Fruit fly (Drosophila melanogaster) whole organism, embryonic: ENCODE results near the gene CG1738.

Experiments
- Abd-B ChIP-seq: fragments of 200-800 bp; sonication (Bioruptor generic); optimal IDR thresholded peaks from 2 replicates; lab custom pipeline; 2018; ENCODE audit warnings: missing biosample characterization, mild to moderate bottlenecking, missing genetic modification characterization, moderate library complexity
- Aef1 ChIP-seq: fragments of 200-800 bp; sonication (Bioruptor generic); IDR thresholded peaks from 3 replicates; pipeline ENCODE4 v1.3.6; 2022; ENCODE audit warnings: missing biosample characterization, missing genetic modification characterization
- Atf-2 ChIP-seq: fragments of 200-800 bp; sonication (Bioruptor generic); optimal IDR thresholded peaks from 2 replicates; lab custom pipeline; 2016; ENCODE audit warnings: missing biosample characterization, missing genetic modification characterization
- Awh ChIP-seq: fragments of 200-800 bp; sonication (Bioruptor generic); IDR thresholded peaks from 2 replicates; pipeline ENCODE4, ENCODE4 v1.3.6; 2022; ENCODE audit warnings: missing biosample characterization, missing genetic modification characterization
- CG10209 ChIP-seq: fragments of 200-800 bp; sonication (Bioruptor generic); optimal IDR thresholded peaks from 3 replicates; lab custom pipeline; 2017; ENCODE audit warnings: missing biosample characterization, mild to moderate bottlenecking, missing genetic modification characterization, missing genetic modification reagents
- CG13624 ChIP-seq: fragments of 200-800 bp; sonication (Bioruptor generic); optimal IDR thresholded peaks from 2 replicates; lab custom pipeline; 2016; ENCODE audit warnings: missing biosample characterization, missing genetic modification characterization
- CG13894 ChIP-seq: fragments of 200-800 bp; sonication (Bioruptor generic); optimal IDR thresholded peaks from 3 replicates; lab custom pipeline; 2018; ENCODE audit warnings: missing biosample characterization, mild to moderate bottlenecking, missing genetic modification characterization, moderate library complexity
- CG14860 ChIP-seq: fragments of 200-800 bp; sonication (Bioruptor generic); IDR thresholded peaks from 3 replicates; pipeline ENCODE4 v1.3.6; 2022; ENCODE audit warnings: missing biosample characterization, missing genetic modification characterization; ENCODE audit not compliant: partially characterized antibody
- CG15073 ChIP-seq: fragments of 200-800 bp; sonication (Bioruptor generic); optimal IDR thresholded peaks from 2 replicates; lab custom pipeline; 2016; ENCODE audit warnings: missing biosample characterization, missing genetic modification characterization
- CG15514 ChIP-seq: fragments of 200-800 bp; sonication (Bioruptor generic); optimal IDR thresholded peaks from 3 replicates; lab custom pipeline; 2017; ENCODE audit warnings: missing biosample characterization, missing genetic modification characterization, mild to moderate bottlenecking, moderate library complexity, missing genetic modification reagents
- CG1602 ChIP-seq: fragments of 200-800 bp; sonication (Bioruptor generic); optimal IDR thresholded peaks from 3 replicates; lab custom pipeline; 2016; ENCODE audit warnings: missing biosample characterization, missing genetic modification characterization
- CG18011 ChIP-seq: fragments of 200-800 bp; sonication (Bioruptor generic); optimal IDR thresholded peaks from 2 replicates; lab custom pipeline; 2017; ENCODE audit warnings: missing biosample characterization, missing genetic modification characterization, mild to moderate bottlenecking, moderate library complexity, missing genotype
- CG3838 ChIP-seq: fragments of 200-800 bp; sonication (Bioruptor generic); optimal IDR thresholded peaks from 3 replicates; lab custom pipeline; 2016; ENCODE audit warnings: missing biosample characterization, missing genetic modification characterization
- CG7839 ChIP-seq: fragments of 200-800 bp; sonication (Bioruptor generic); optimal IDR thresholded peaks from 3 replicates; lab custom pipeline; 2018; ENCODE audit warnings: missing biosample characterization, mild to moderate bottlenecking, missing genetic modification characterization, moderate library complexity
- CG8924 ChIP-seq: fragments of 200-800 bp; optimal IDR thresholded peaks from 3 replicates; lab custom pipeline; 2019; ENCODE audit warnings: missing biosample characterization, mild to moderate bottlenecking, missing genetic modification characterization, moderate library complexity
- Deaf1 ChIP-seq: fragments of 200-800 bp; optimal IDR thresholded peaks from 3 replicates; lab custom pipeline; 2019; ENCODE audit warnings: missing biosample characterization, mild to moderate bottlenecking, missing genetic modification characterization, moderate library complexity
- Lhr ChIP-seq: fragments of 200-800 bp; sonication (Bioruptor generic); optimal IDR thresholded peaks from 3 replicates; lab custom pipeline; 2017; ENCODE audit warnings: mild to moderate bottlenecking, missing biosample characterization, missing genetic modification reagents, missing genetic modification characterization
- Lim3 ChIP-seq: fragments of 200-800 bp; sonication (Bioruptor generic); IDR thresholded peaks from 2 replicates; pipeline ENCODE4 v1.3.6; 2022; ENCODE audit warnings: missing biosample characterization, missing genetic modification characterization
- Meics ChIP-seq: fragments of 200-800 bp; sonication (Bioruptor generic); optimal IDR thresholded peaks from 2 replicates; lab custom pipeline; 2017; ENCODE audit warnings: missing biosample characterization, mild to moderate bottlenecking, missing genetic modification characterization
- NK7.1 ChIP-seq: fragments of 200-800 bp; sonication (Bioruptor generic); optimal IDR thresholded peaks from 3 replicates; lab custom pipeline; 2016; ENCODE audit warnings: missing biosample characterization, missing genetic modification characterization
- Sry-β ChIP-seq: fragments of 200-800 bp; sonication (Bioruptor generic); optimal IDR thresholded peaks from 2 replicates; lab custom pipeline; 2018; ENCODE audit warnings: missing biosample characterization, mild to moderate bottlenecking, missing genetic modification characterization, moderate library complexity
- Xbp1 ChIP-seq: fragments of 200-800 bp; sonication (Bioruptor generic); optimal IDR thresholded peaks from 3 replicates; lab custom pipeline; 2016; ENCODE audit warnings: missing biosample characterization, mild to moderate bottlenecking, missing genetic modification characterization
- cad ChIP-seq: fragments of >200 bp; optimal IDR thresholded peaks from 2 replicates; lab custom pipeline; 2017; ENCODE audit warnings: missing biosample characterization, missing genetic modification characterization
- cas ChIP-seq: fragments of 200-800 bp; sonication (Bioruptor generic); IDR thresholded peaks from 2 replicates; pipeline ENCODE4 v1.3.6; 2022; ENCODE audit warnings: missing biosample characterization, missing genetic modification characterization
- corto ChIP-seq: fragments of 200-800 bp; sonication (Bioruptor generic); optimal IDR thresholded peaks from 2 replicates; lab custom pipeline; 2016; ENCODE audit warnings: missing biosample characterization, mild to moderate bottlenecking, missing genetic modification characterization, moderate library complexity
- crp ChIP-seq, 2 experiments: fragments of 200-800 bp; sonication (Bioruptor generic); optimal IDR thresholded peaks; 2 replicates in 1 of 2; 3 replicates in 1 of 2; lab custom pipeline; 2017; ENCODE audit warnings: missing biosample characterization in 2 of 2, missing genetic modification characterization in 2 of 2, mild to moderate bottlenecking in 1 of 2, moderate library complexity in 1 of 2
- dati ChIP-seq: fragments of 200-800 bp; sonication (Bioruptor generic); IDR thresholded peaks from 2 replicates; pipeline ENCODE4 v1.3.6; 2022; ENCODE audit warnings: missing biosample characterization, missing genetic modification characterization
- ems ChIP-seq: fragments of 200-800 bp; sonication (Bioruptor generic); optimal IDR thresholded peaks from 3 replicates; lab custom pipeline; 2016; ENCODE audit warnings: missing biosample characterization, missing genetic modification characterization
- fru ChIP-seq: fragments of >200 bp; optimal IDR thresholded peaks from 2 replicates; lab custom pipeline; 2017
- fu2 ChIP-seq: fragments of 200-800 bp; sonication (Bioruptor generic); optimal IDR thresholded peaks from 2 replicates; lab custom pipeline; 2016; ENCODE audit warnings: missing biosample characterization, missing genetic modification characterization
- gro ChIP-seq: fragments of 200-800 bp; sonication (Bioruptor generic); optimal IDR thresholded peaks from 2 replicates; lab custom pipeline; 2016; ENCODE audit warnings: missing biosample characterization, missing genetic modification characterization
- hbn ChIP-seq: fragments of 200-800 bp; sonication (Bioruptor generic); IDR thresholded peaks from 2 replicates; pipeline ENCODE4 v1.3.6; 2022; ENCODE audit warnings: missing biosample characterization, missing genetic modification characterization; ENCODE audit not compliant: partially characterized antibody
- insv ChIP-seq, 2 experiments: fragments of 200-800 bp; sonication (Bioruptor generic); optimal IDR thresholded peaks; 3 replicates each; lab custom pipeline; 2016 to 2018; ENCODE audit warnings: missing biosample characterization in 2 of 2, missing genetic modification characterization in 2 of 2
- lab ChIP-seq: fragments of 200-800 bp; sonication (Bioruptor generic); optimal IDR thresholded peaks from 3 replicates; lab custom pipeline; 2017; ENCODE audit warnings: missing biosample characterization, missing genetic modification characterization, mild to moderate bottlenecking, moderate library complexity, missing genetic modification reagents
- maf-S ChIP-seq: fragments of 200-800 bp; sonication (Bioruptor generic); optimal IDR thresholded peaks from 2 replicates; lab custom pipeline; 2016; ENCODE audit warnings: missing biosample characterization, missing genetic modification characterization
- oc ChIP-seq: fragments of 200-800 bp; sonication (Bioruptor generic); optimal IDR thresholded peaks from 2 replicates; lab custom pipeline; 2018; ENCODE audit warnings: missing biosample characterization, mild to moderate bottlenecking, missing genetic modification characterization, moderate library complexity
- tx ChIP-seq: fragments of 200-800 bp; sonication (Bioruptor generic); optimal IDR thresholded peaks from 2 replicates; lab custom pipeline; 2016; ENCODE audit warnings: missing biosample characterization, missing genetic modification characterization
- unc-4 ChIP-seq: fragments of 200-800 bp; sonication (Bioruptor generic); IDR thresholded peaks from 2 replicates; pipeline ENCODE4 v1.3.6; 2022; ENCODE audit warnings: missing biosample characterization, missing genetic modification characterization; ENCODE audit not compliant: partially characterized antibody
- zen2 ChIP-seq: fragments of 200-800 bp; sonication (Bioruptor generic); IDR thresholded peaks from 3 replicates; pipeline ENCODE4 v1.3.6; 2022; ENCODE audit warnings: missing biosample characterization, missing genetic modification characterization; ENCODE audit not compliant: partially characterized antibody

The CG1738 gene

dm6 chrX:11338973-11339867 lies 9.6 kb upstream of the CG1738 start (continued):
- TF ChIP-seq CG18011 (GFP tag; lab: Kevin White, UChicago) (no peak), zen2 (peak; percentile 65; the same call in 1 of the 3 replicates), unc-4 (peak; percentile 90), lab (peak; percentile 12), CG10209 (GFP tag; lab: Kevin White, UChicago) (no peak), Xbp1 (GFP tag; lab: Kevin White, UChicago) (peak; percentile 35), CG15514 (peak; percentile 78), cas (GFP tag; lab: Robert Waterston, UW) (no peak), maf-S (GFP tag; lab: Kevin White, UChicago) (peak; percentile 33), ems (GFP tag; lab: Kevin White, UChicago) (no peak), NK7.1 (GFP tag; lab: Kevin White, UChicago) (peak; percentile 24), CG7839 (tag; lab: Kevin White, UChicago) (peak; percentile 23), gro (GFP tag; lab: Kevin White, UChicago) (peak; percentile 23), Atf-2 (peak; percentile 55), fu2 (GFP tag; lab: Kevin White, UChicago) (peak; percentile 8), CG14860 (GFP tag; lab: Robert Waterston, UW) (peak; percentile 87), oc (tag; lab: Kevin White, UChicago) (peak; percentile 13), CG8924 (tag; lab: Kevin White, UChicago) (peak; percentile 81), CG15073 (GFP tag; lab: Kevin White, UChicago) (no peak), CG3838 (GFP tag; lab: Kevin White, UChicago) (peak; percentile 1), crp (GFP tag; optimal IDR thresholded peaks at IDR 0.05; lab: Kevin White, UChicago) (peak; percentile 26 to 86), hbn (peak; percentile 82), insv (GFP tag; optimal IDR thresholded peaks at IDR 0.05; lab: Kevin White, UChicago) (peak; percentile 84 to 98), Awh (GFP tag; lab: Robert Waterston, UW) (no peak), Lim3 (GFP tag; lab: Robert Waterston, UW) (no peak), Deaf1 (tag; lab: Kevin White, UChicago) (no peak), fru (lab: Kevin White, UChicago) (no peak), Meics (GFP tag; lab: Kevin White, UChicago) (peak; percentile 39), tx (GFP tag; lab: Kevin White, UChicago) (peak; percentile 48), Sry-β (GFP tag; lab: Kevin White, UChicago) (peak; percentile 94), Lhr (GFP tag; lab: Kevin White, UChicago) (peak; percentile 19), corto (no peak), CG13624 (GFP tag; lab: Kevin White, UChicago) (peak; percentile 58), CG1602 (GFP tag; lab: Kevin White, UChicago) (no peak), cad (GFP tag; lab: Kevin White, UChicago) (no peak), dati (GFP tag; lab: Robert Waterston, UW) (no peak), Aef1 (GFP tag; lab: Robert Waterston, UW) (no peak; the same call in 2 of the 3 replicates), CG13894 (tag; lab: Kevin White, UChicago) (peak; percentile 30), Abd-B (peak; percentile 53)
